Worm (Caenorhabditis elegans) whole organism, L4 larva: ENCODE data around the gene col-91.

Source experiments
- F49E8.2 ChIP-seq: sonication (generic microtip); optimal IDR thresholded peaks from 2 replicates; lab custom pipeline; 2016; ENCODE audit warnings: missing compliant biosample characterization, mild to moderate bottlenecking, missing genetic modification characterization, borderline replicate concordance
- T20F7.1 ChIP-seq: fragments of 200-800 bp; sonication (Bioruptor generic); optimal IDR thresholded peaks from 2 replicates; lab custom pipeline; 2018; ENCODE audit warnings: mild to moderate bottlenecking, missing genetic modification characterization, missing compliant biosample characterization
- ceh-82 ChIP-seq: sonication (generic microtip); optimal IDR thresholded peaks from 2 replicates; lab custom pipeline; 2017; ENCODE audit warnings: missing biosample characterization, missing genetic modification characterization
- ces-1 ChIP-seq: fragments of 150-350 bp; sonication (generic microtip); optimal IDR thresholded peaks from 4 replicates; lab custom pipeline; 2014; ENCODE audit warnings: missing biosample characterization, missing genetic modification reagents, missing genetic modification characterization
- hif-1 ChIP-seq, 2 experiments: sonication (generic microtip); optimal IDR thresholded peaks; 2 replicates each; lab custom pipeline; 2016 to 2017; ENCODE audit warnings: missing compliant biosample characterization in 2 of 2, missing genetic modification characterization in 2 of 2, missing genetic modification reagents in 2 of 2, missing genotype in 2 of 2, mild to moderate bottlenecking in 1 of 2
- lin-15B ChIP-seq: fragments of 150-350 bp; sonication (generic microtip); optimal IDR thresholded peaks from 3 replicates; lab custom pipeline; 2014; ENCODE audit warnings: missing biosample characterization, missing genetic modification characterization
- lsy-2 ChIP-seq, 2 experiments: fragments of 150-350 bp in 1 of 2; sonication (generic microtip) in 1 of 2; optimal IDR thresholded peaks; 2 replicates each; lab custom pipeline; 2014 to 2017; ENCODE audit warnings: missing biosample characterization in 2 of 2, missing genetic modification characterization in 2 of 2
- nhr-11 ChIP-seq: fragments of 150-350 bp; optimal IDR thresholded peaks from 2 replicates; lab custom pipeline; 2014; ENCODE audit warnings: missing biosample characterization, missing genetic modification characterization
- unc-62 ChIP-seq, 3 experiments: fragments of 150-350 bp in 1 of 3; sonication (generic microtip); optimal IDR thresholded peaks in 2 of 3; peaks in 1 of 3; 1 replicate in 1 of 3; 2 replicates in 2 of 3; lab custom pipeline; 2014 to 2017; ENCODE audit warnings: missing biosample characterization in 3 of 3, missing genetic modification characterization in 3 of 3, missing genetic modification reagents in 3 of 3, missing genotype in 1 of 3
- ztf-11 ChIP-seq: fragments of 150-350 bp; optimal IDR thresholded peaks from 2 replicates; lab custom pipeline; 2014; ENCODE audit warnings: missing biosample characterization, missing genetic modification characterization

ce11 chrIII:8271676-8272225, 8.3 kb upstream of the col-91 start, which contains the start of the genes mps-4 and F09G8.10:
- TF ChIP-seq F49E8.2 (tag; lab: Kevin White, UChicago) (no peak), lin-15B (tag; lab: Kevin White, UChicago) (no peak), ceh-82 (tag; lab: Kevin White, UChicago) (no peak), lsy-2 (tag; optimal IDR thresholded peaks at IDR 0.05; lab: Kevin White, UChicago) (no peak), hif-1 (tag; optimal IDR thresholded peaks at IDR 0.05; lab: Kevin White, UChicago) (no peak), nhr-11 (no peak), T20F7.1 (GFP tag; lab: Kevin White, UChicago) (no peak), ztf-11 (tag; lab: Kevin White, UChicago) (no peak), ces-1 (GFP tag; lab: Kevin White, UChicago) (no peak), unc-62 (GFP tag; optimal IDR thresholded peaks at IDR 0.05 in 1 of 2; lab: Kevin White, UChicago) (no peak), unc-62 (tag; optimal IDR thresholded peaks at IDR 0.05; lab: Kevin White, UChicago) (no peak)
